Worm (Caenorhabditis elegans) whole organism, early embryonic: ENCODE measurements around the gene rab-30.

Experiments
- B0310.2 ChIP-seq: sonication (generic microtip); optimal IDR thresholded peaks from 2 replicates; lab custom pipeline; 2016; ENCODE audit warnings: mild to moderate bottlenecking, missing genetic modification characterization, missing compliant biosample characterization
- F13C5.2 ChIP-seq: sonication (generic microtip); optimal IDR thresholded peaks from 2 replicates; lab custom pipeline; 2017; ENCODE audit warnings: mild to moderate bottlenecking, missing genetic modification characterization, inconsistent platforms, missing compliant biosample characterization
- aly-1 ChIP-seq: sonication (generic microtip); optimal IDR thresholded peaks from 2 replicates; lab custom pipeline; 2016; ENCODE audit warnings: missing genetic modification characterization, missing compliant biosample characterization
- ama-1 ChIP-seq: fragments of 150-350 bp; optimal IDR thresholded peaks from 2 replicates; lab custom pipeline; 2014
- ceh-13 ChIP-seq: fragments of 200-800 bp; sonication (Bioruptor generic); optimal IDR thresholded peaks from 2 replicates; lab custom pipeline; 2018; ENCODE audit warnings: mild to moderate bottlenecking, missing genetic modification characterization, missing compliant biosample characterization
- ceh-36 ChIP-seq: sonication (generic microtip); optimal IDR thresholded peaks from 2 replicates; lab custom pipeline; 2016; ENCODE audit warnings: missing genetic modification characterization, inconsistent platforms, missing compliant biosample characterization
- ets-7 ChIP-seq: sonication (generic microtip); optimal IDR thresholded peaks from 2 replicates; lab custom pipeline; 2016; ENCODE audit warnings: missing genotype, missing genetic modification characterization, missing compliant biosample characterization
- flt-1 ChIP-seq: fragments of 200-800 bp; sonication (Bioruptor generic); IDR thresholded peaks from 2 replicates; pipeline ENCODE4 v1.3.6; 2022; ENCODE audit warnings: missing genetic modification characterization, missing compliant biosample characterization
- hmbx-1 ChIP-seq: sonication (generic microtip); optimal IDR thresholded peaks from 2 replicates; lab custom pipeline; 2016; ENCODE audit warnings: mild to moderate bottlenecking, missing genetic modification characterization, missing compliant biosample characterization
- hmg-4 ChIP-seq: fragments of 200-800 bp; sonication (Bioruptor generic); optimal IDR thresholded peaks from 2 replicates; lab custom pipeline; 2018; ENCODE audit warnings: mild to moderate bottlenecking, missing genetic modification characterization, missing compliant biosample characterization
- hnd-1 ChIP-seq: sonication (generic microtip); optimal IDR thresholded peaks from 2 replicates; lab custom pipeline; 2016; ENCODE audit warnings: missing genetic modification characterization, missing compliant biosample characterization
- pes-1 ChIP-seq: fragments of 200-800 bp; sonication (Bioruptor generic); IDR thresholded peaks from 2 replicates; pipeline ENCODE4 v1.3.6; 2022; ENCODE audit warnings: missing genetic modification reagents, missing genetic modification characterization, missing compliant biosample characterization
- scrt-1 ChIP-seq: fragments of 200-800 bp; sonication (Bioruptor generic); IDR thresholded peaks from 2 replicates; pipeline ENCODE4 v1.3.6; 2022; ENCODE audit warnings: missing genetic modification characterization, missing compliant biosample characterization
- sea-1 ChIP-seq: fragments of 200-800 bp; sonication (Bioruptor generic); conservative IDR thresholded peaks from 2 replicates; pipeline ENCODE4 v1.3.6; 2022; ENCODE audit warnings: missing genetic modification characterization, missing compliant biosample characterization
- tbx-11 ChIP-seq: fragments of 200-800 bp; sonication (Bioruptor generic); IDR thresholded peaks from 2 replicates; pipeline ENCODE4 v1.3.6; 2022; ENCODE audit warnings: missing genetic modification characterization, missing compliant biosample characterization
- tbx-37 ChIP-seq: fragments of 200-800 bp; sonication (Bioruptor generic); conservative IDR thresholded peaks from 2 replicates; pipeline ENCODE4 v1.3.6; 2022; ENCODE audit warnings: missing genetic modification reagents, missing genetic modification characterization, missing compliant biosample characterization
- tra-4 ChIP-seq: sonication (generic microtip); optimal IDR thresholded peaks from 2 replicates; lab custom pipeline; 2017; ENCODE audit warnings: missing genetic modification characterization, missing compliant biosample characterization

Gene rab-30

ce11 chrIII:10525927-10526326 is 34.5 kb upstream of the rab-30 start:
- TF ChIP-seq sea-1 (GFP tag; lab: Robert Waterston, UW): no peak
- no peak for TF ChIP-seq B0310.2 (tag; lab: Kevin White, UChicago)
- no peak for TF ChIP-seq ceh-13 (GFP tag; lab: Kevin White, UChicago)
- TF ChIP-seq flt-1 (GFP tag; lab: Robert Waterston, UW): no peak
- no peak for TF ChIP-seq pes-1 (GFP tag; lab: Robert Waterston, UW)
- no peak for TF ChIP-seq ama-1
- no peak for TF ChIP-seq F13C5.2 (tag; lab: Kevin White, UChicago)
- TF ChIP-seq ets-7 (tag; lab: Kevin White, UChicago): no peak

- TF ChIP-seq ceh-36 (tag; lab: Kevin White, UChicago) (no peak), pes-1 (GFP tag; lab: Robert Waterston, UW) (no peak), F13C5.2 (tag; lab: Kevin White, UChicago) (no peak), ama-1 (no peak), tbx-11 (no peak), tbx-37 (no peak), hnd-1 (tag; lab: Kevin White, UChicago) (no peak), hmbx-1 (tag; lab: Kevin White, UChicago) (no peak), ets-7 (tag; lab: Kevin White, UChicago) (no peak), tra-4 (no peak), scrt-1 (GFP tag; lab: Robert Waterston, UW) (no peak), ceh-13 (GFP tag; lab: Kevin White, UChicago) (no peak), sea-1 (GFP tag; lab: Robert Waterston, UW) (no peak)
These were observed 33.0 kb upstream of the rab-30 start for ce11 chrIII:10527446-10527845.

ce11 chrIII:10533310-10533709 is 27.1 kb upstream of the rab-30 start:
- no peak for TF ChIP-seq tra-4
- TF ChIP-seq F13C5.2 (tag; lab: Kevin White, UChicago): no peak
- TF ChIP-seq hmg-4 (GFP tag; lab: Kevin White, UChicago): no peak
- no peak for TF ChIP-seq hmbx-1 (tag; lab: Kevin White, UChicago)
- no peak for TF ChIP-seq scrt-1 (GFP tag; lab: Robert Waterston, UW)
- no peak for TF ChIP-seq hnd-1 (tag; lab: Kevin White, UChicago)
- no peak for TF ChIP-seq ets-7 (tag; lab: Kevin White, UChicago)
- no peak for TF ChIP-seq aly-1
- no peak for TF ChIP-seq tbx-11
- TF ChIP-seq sea-1 (GFP tag; lab: Robert Waterston, UW): no peak
- no peak for TF ChIP-seq ama-1
- TF ChIP-seq tbx-37: no peak
- TF ChIP-seq B0310.2 (tag; lab: Kevin White, UChicago): no peak
- no peak for TF ChIP-seq pes-1 (GFP tag; lab: Robert Waterston, UW)
- TF ChIP-seq flt-1 (GFP tag; lab: Robert Waterston, UW): no peak
- TF ChIP-seq ceh-13 (GFP tag; lab: Kevin White, UChicago): no peak
- TF ChIP-seq ceh-36 (tag; lab: Kevin White, UChicago): no peak

ce11 chrIII:10534191-10534590 is 26.2 kb upstream of the rab-30 start:
- TF ChIP-seq F13C5.2 (tag; lab: Kevin White, UChicago): no peak
- TF ChIP-seq flt-1 (GFP tag; lab: Robert Waterston, UW): no peak
- TF ChIP-seq tra-4: no peak
- TF ChIP-seq aly-1: no peak
- TF ChIP-seq hnd-1 (tag; lab: Kevin White, UChicago): no peak
- no peak for TF ChIP-seq ets-7 (tag; lab: Kevin White, UChicago)
- no peak for TF ChIP-seq tbx-11
- TF ChIP-seq ceh-13 (GFP tag; lab: Kevin White, UChicago): no peak
- TF ChIP-seq ceh-36 (tag; lab: Kevin White, UChicago): no peak
- no peak for TF ChIP-seq ama-1

- no peak for TF ChIP-seq hnd-1 (tag; lab: Kevin White, UChicago)
- no peak for TF ChIP-seq sea-1 (GFP tag; lab: Robert Waterston, UW)
- no peak for TF ChIP-seq ceh-13 (GFP tag; lab: Kevin White, UChicago)
- no peak for TF ChIP-seq scrt-1 (GFP tag; lab: Robert Waterston, UW)
- TF ChIP-seq tbx-11: no peak
- TF ChIP-seq tbx-37: no peak
- no peak for TF ChIP-seq B0310.2 (tag; lab: Kevin White, UChicago)
- no peak for TF ChIP-seq flt-1 (GFP tag; lab: Robert Waterston, UW)
- TF ChIP-seq ets-7 (tag; lab: Kevin White, UChicago): no peak
- no peak for TF ChIP-seq tra-4
- no peak for TF ChIP-seq ama-1
- no peak for TF ChIP-seq hmbx-1 (tag; lab: Kevin White, UChicago)
- TF ChIP-seq F13C5.2 (tag; lab: Kevin White, UChicago): no peak
- no peak for TF ChIP-seq ceh-36 (tag; lab: Kevin White, UChicago)
- no peak for TF ChIP-seq hmg-4 (GFP tag; lab: Kevin White, UChicago)
- TF ChIP-seq aly-1: no peak
- TF ChIP-seq pes-1 (GFP tag; lab: Robert Waterston, UW): no peak
These were observed 25.2 kb upstream of the rab-30 start, which contains the start of gene hpd-1 for ce11 chrIII:10535226-10535625. Gene hpd-1 (plus strand): TSS chrIII:10535526.

- no peak for TF ChIP-seq flt-1 (GFP tag; lab: Robert Waterston, UW)
- TF ChIP-seq tra-4: no peak
- TF ChIP-seq ets-7 (tag; lab: Kevin White, UChicago): no peak
- no peak for TF ChIP-seq sea-1 (GFP tag; lab: Robert Waterston, UW)
- no peak for TF ChIP-seq B0310.2 (tag; lab: Kevin White, UChicago)
These were observed 24.2 kb upstream of the rab-30 start for ce11 chrIII:10536087-10536723.

- no peak for TF ChIP-seq ceh-13 (GFP tag; lab: Kevin White, UChicago)
- no peak for TF ChIP-seq hmg-4 (GFP tag; lab: Kevin White, UChicago)
- TF ChIP-seq hmbx-1 (tag; lab: Kevin White, UChicago): no peak
These were observed 23.4 kb upstream of the rab-30 start for ce11 chrIII:10537003-10537402.
